Fruit fly (Drosophila melanogaster) whole organism, embryonic: ENCODE measurements around the gene CG7227.

Experiments
- Atf6 ChIP-seq: fragments of 200-800 bp; sonication (Bioruptor generic); IDR thresholded peaks from 2 replicates; pipeline ENCODE4 v1.3.6; 2022; ENCODE audit warnings: missing biosample characterization, missing genetic modification characterization
- B-H2 ChIP-seq: fragments of 200-800 bp; sonication (Bioruptor generic); optimal IDR thresholded peaks from 2 replicates; lab custom pipeline; 2018; ENCODE audit warnings: missing biosample characterization, mild to moderate bottlenecking, missing genetic modification characterization
- CG10462 ChIP-seq: fragments of 200-800 bp; sonication (Bioruptor generic); optimal IDR thresholded peaks from 2 replicates; lab custom pipeline; 2016; ENCODE audit warnings: missing biosample characterization, missing genetic modification characterization
- CG11093 ChIP-seq: fragments of 200-800 bp; sonication (Bioruptor generic); IDR thresholded peaks from 3 replicates; pipeline ENCODE4 v1.3.6; 2022; ENCODE audit warnings: missing biosample characterization, missing genetic modification characterization
- CG14710 ChIP-seq: fragments of 200-800 bp; sonication (Bioruptor generic); optimal IDR thresholded peaks from 3 replicates; lab custom pipeline; 2019; ENCODE audit warnings: missing biosample characterization, mild to moderate bottlenecking, missing genetic modification characterization, moderate library complexity
- CG8089 ChIP-seq: fragments of 200-800 bp; sonication (Bioruptor generic); optimal IDR thresholded peaks from 3 replicates; lab custom pipeline; 2016; ENCODE audit warnings: missing biosample characterization, missing genetic modification characterization
- CG8478 ChIP-seq: fragments of >200 bp; optimal IDR thresholded peaks from 2 replicates; lab custom pipeline; 2018
- CkIIα-i1 ChIP-seq: fragments of 200-800 bp; sonication (Bioruptor generic); IDR thresholded peaks from 2 replicates; pipeline ENCODE4 v1.3.6; 2022; ENCODE audit warnings: missing biosample characterization, missing genetic modification characterization
- E2f2 ChIP-seq: fragments of 200-800 bp; sonication (Bioruptor generic); IDR thresholded peaks from 2 replicates; pipeline ENCODE4 v1.3.6; 2022; ENCODE audit warnings: missing biosample characterization, missing genetic modification characterization
- btn ChIP-seq: fragments of 200-800 bp; sonication (Bioruptor generic); optimal IDR thresholded peaks from 2 replicates; lab custom pipeline; 2016; ENCODE audit warnings: missing biosample characterization, missing genetic modification characterization
- emc ChIP-seq: fragments of 200-800 bp; sonication (Bioruptor generic); optimal IDR thresholded peaks from 2 replicates; lab custom pipeline; 2016; ENCODE audit warnings: missing biosample characterization, missing genetic modification characterization
- psq ChIP-seq: fragments of 200-800 bp; sonication (Bioruptor generic); optimal IDR thresholded peaks from 2 replicates; lab custom pipeline; 2017; ENCODE audit warnings: missing biosample characterization, missing genetic modification characterization
- zfh2 ChIP-seq: fragments of 200-800 bp; sonication (Bioruptor generic); optimal IDR thresholded peaks from 2 replicates; lab custom pipeline; 2016; ENCODE audit warnings: missing biosample characterization, missing genetic modification characterization

DNA sequence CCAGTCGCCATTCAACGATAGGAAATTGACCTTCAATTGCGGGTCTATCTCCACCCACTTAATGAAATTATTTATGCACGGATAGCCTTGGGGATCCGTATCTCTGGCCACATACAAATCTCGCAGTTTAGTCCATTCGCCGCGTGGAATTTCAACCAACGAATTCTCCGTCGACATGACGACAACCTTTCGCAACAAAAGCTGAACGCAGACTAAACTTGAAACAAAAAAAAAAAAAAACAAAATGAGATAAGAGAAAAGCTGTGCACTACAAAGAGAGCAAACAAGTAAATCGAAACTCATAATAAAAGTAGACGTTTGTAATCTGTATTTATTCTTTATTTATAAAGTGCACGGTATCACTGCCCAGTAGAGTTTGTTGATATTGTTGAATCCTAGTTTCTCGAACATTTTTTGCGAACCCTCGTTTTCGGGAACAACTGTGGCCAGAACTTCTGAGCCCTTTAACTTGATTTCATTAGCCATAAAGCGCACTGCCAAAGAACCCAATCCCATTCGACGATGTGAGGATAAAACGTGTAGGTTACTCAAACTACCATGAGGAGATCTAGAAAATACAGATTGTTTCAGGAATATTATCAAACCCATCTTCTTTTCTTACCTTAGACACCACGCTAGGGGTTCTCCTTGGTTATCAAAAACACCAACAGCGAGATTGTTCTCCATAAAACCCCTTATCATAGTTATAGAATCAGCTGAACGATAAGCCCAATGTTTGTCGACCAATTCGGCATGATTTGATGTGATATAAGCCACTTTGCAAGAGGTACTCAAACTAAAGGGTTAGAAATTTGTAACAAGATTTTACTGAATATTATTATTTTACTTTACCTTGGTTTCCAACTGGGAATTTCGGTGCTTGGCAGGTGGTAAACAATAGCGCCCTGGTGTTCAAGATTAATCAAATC is 11.6 kb upstream of the CG7227 start, which contains the start of gene CG12560:
- no peak for TF ChIP-seq CG10462 (GFP tag; lab: Kevin White, UChicago)
- TF ChIP-seq CG8089 (GFP tag; lab: Kevin White, UChicago) = no peak
- peak; percentile 31; the same call in 1 of the 2 replicates for TF ChIP-seq Atf6 (GFP tag; lab: Robert Waterston, UW)
- TF ChIP-seq B-H2 = peak; percentile 6
- no peak for TF ChIP-seq zfh2 (GFP tag; lab: Kevin White, UChicago)
- peak; percentile 18; the same call in 1 of the 2 replicates for TF ChIP-seq E2f2 (GFP tag; lab: Robert Waterston, UW)
- TF ChIP-seq CkIIα-i1 (GFP tag; lab: Robert Waterston, UW) = no peak
- TF ChIP-seq btn (GFP tag; lab: Kevin White, UChicago) = no peak
- TF ChIP-seq CG14710 (tag; lab: Kevin White, UChicago) = no peak
- TF ChIP-seq psq (GFP tag; lab: Kevin White, UChicago) = no peak
- no peak for TF ChIP-seq CG11093 (GFP tag; lab: Robert Waterston, UW)
- no peak for TF ChIP-seq emc (GFP tag; lab: Kevin White, UChicago)
- no peak for TF ChIP-seq CG8478 (lab: Kevin White, UChicago)
